Fruit fly (Drosophila melanogaster): ENCODE data around the gene CG14285.
A peak's percentile ranks its signal among the peaks of the same experiment; 100 is the strongest.

CG14285 gene

dm6 chr3R:18986089-18986887, 38.6 kb upstream of the CG14285 start:
- TF ChIP-seq CG7101 (tag; optimal IDR thresholded peaks at IDR 0.05), result no peak
- peak; percentile 97 for TF ChIP-seq tj (GFP tag; optimal IDR thresholded peaks at IDR 0.05)
- no peak for TF ChIP-seq toe (GFP tag; optimal IDR thresholded peaks at IDR 0.05)

dm6 chr3R:18987428-18988416, 37.2 kb upstream of the CG14285 start:
- TF ChIP-seq bab1 (GFP tag; optimal IDR thresholded peaks at IDR 0.05), result no peak

- TF ChIP-seq Crg-1 (GFP tag; optimal IDR thresholded peaks at IDR 0.05), result no peak
- TF ChIP-seq kay (GFP tag; ENCODE audit: borderline replicate concordance), result no peak
- TF ChIP-seq tj (GFP tag; optimal IDR thresholded peaks at IDR 0.05), result no peak
- TF ChIP-seq CG5204 (GFP tag; optimal IDR thresholded peaks at IDR 0.05), result no peak
- no peak for TF ChIP-seq cnc (optimal IDR thresholded peaks at IDR 0.05)
- TF ChIP-seq CG14711 (tag; optimal IDR thresholded peaks at IDR 0.05), result no peak
- TF ChIP-seq Mnt (GFP tag; optimal IDR thresholded peaks at IDR 0.05), result no peak
- TF ChIP-seq CG33017 (tag; optimal IDR thresholded peaks at IDR 0.05), result no peak
- no peak for TF ChIP-seq Hr96 (GFP tag; optimal IDR thresholded peaks at IDR 0.05)
- no peak for TF ChIP-seq ovo (GFP tag; optimal IDR thresholded peaks at IDR 0.05)
- TF ChIP-seq CG7045 (GFP tag; optimal IDR thresholded peaks at IDR 0.05), result no peak
- TF ChIP-seq CG11617 (GFP tag; optimal IDR thresholded peaks at IDR 0.05), result no peak
- no peak for TF ChIP-seq CG12768 (GFP tag; optimal IDR thresholded peaks at IDR 0.05)
- no peak for TF ChIP-seq CG7101 (tag; optimal IDR thresholded peaks at IDR 0.05)
- no peak for TF ChIP-seq bab1 (GFP tag; optimal IDR thresholded peaks at IDR 0.05)
- TF ChIP-seq cic (GFP tag; optimal IDR thresholded peaks at IDR 0.05), result no peak
- TF ChIP-seq pad (GFP tag; optimal IDR thresholded peaks at IDR 0.05), result no peak
- no peak for TF ChIP-seq toe (GFP tag; optimal IDR thresholded peaks at IDR 0.05)
- no peak for TF ChIP-seq CG1620 (GFP tag; optimal IDR thresholded peaks at IDR 0.05)
- TF ChIP-seq Clk (GFP tag; optimal IDR thresholded peaks at IDR 0.05), result no peak
Measured at dm6 chr3R:18988957-18989818, 35.7 kb upstream of the CG14285 start.

dm6 chr3R:18989819-18990137, 35.1 kb upstream of the CG14285 start:
- no peak for TF ChIP-seq ovo (GFP tag; optimal IDR thresholded peaks at IDR 0.05)
- no peak for TF ChIP-seq CG12768 (GFP tag; optimal IDR thresholded peaks at IDR 0.05)
- no peak for TF ChIP-seq Clk (GFP tag; optimal IDR thresholded peaks at IDR 0.05)
- no peak for TF ChIP-seq cic (GFP tag; optimal IDR thresholded peaks at IDR 0.05)
- no peak for TF ChIP-seq pad (GFP tag; optimal IDR thresholded peaks at IDR 0.05)
- no peak for TF ChIP-seq cnc (optimal IDR thresholded peaks at IDR 0.05)
- no peak for TF ChIP-seq tj (GFP tag; optimal IDR thresholded peaks at IDR 0.05)
- TF ChIP-seq CG33017 (tag; optimal IDR thresholded peaks at IDR 0.05), result no peak
- TF ChIP-seq CG7101 (tag; optimal IDR thresholded peaks at IDR 0.05), result no peak
- TF ChIP-seq Mnt (GFP tag; optimal IDR thresholded peaks at IDR 0.05), result no peak
- TF ChIP-seq kay (GFP tag; ENCODE audit: borderline replicate concordance), result no peak
- TF ChIP-seq CG7045 (GFP tag; optimal IDR thresholded peaks at IDR 0.05), result no peak

- no peak for TF ChIP-seq toe (GFP tag; optimal IDR thresholded peaks at IDR 0.05)
- no peak for TF ChIP-seq Crg-1 (GFP tag; optimal IDR thresholded peaks at IDR 0.05)
- TF ChIP-seq CG7045 (GFP tag; optimal IDR thresholded peaks at IDR 0.05), result no peak
- no peak for TF ChIP-seq CG7101 (tag; optimal IDR thresholded peaks at IDR 0.05)
- TF ChIP-seq tj (GFP tag; optimal IDR thresholded peaks at IDR 0.05), result no peak
- TF ChIP-seq Clk (GFP tag; optimal IDR thresholded peaks at IDR 0.05), result no peak
- no peak for TF ChIP-seq bab1 (GFP tag; optimal IDR thresholded peaks at IDR 0.05)
- no peak for TF ChIP-seq CG11617 (GFP tag; optimal IDR thresholded peaks at IDR 0.05)
- no peak for TF ChIP-seq CG5204 (GFP tag; optimal IDR thresholded peaks at IDR 0.05)
- no peak for TF ChIP-seq Hr96 (GFP tag; optimal IDR thresholded peaks at IDR 0.05)
- no peak for TF ChIP-seq pad (GFP tag; optimal IDR thresholded peaks at IDR 0.05)
- no peak for TF ChIP-seq kay (GFP tag; ENCODE audit: borderline replicate concordance)
- TF ChIP-seq CG14711 (tag; optimal IDR thresholded peaks at IDR 0.05), result no peak
- TF ChIP-seq CG33017 (tag; optimal IDR thresholded peaks at IDR 0.05), result no peak
Measured at dm6 chr3R:18990514-18990913, 34.4 kb upstream of the CG14285 start.

dm6 chr3R:18991721-18992120, 33.2 kb upstream of the CG14285 start:
- TF ChIP-seq kay (GFP tag; ENCODE audit: borderline replicate concordance) (peak; percentile 8), CG14711 (tag; optimal IDR thresholded peaks at IDR 0.05) (no peak)
